Fruit fly (Drosophila melanogaster) Kc167 (cell line): ENCODE data around the gene RpS19a.

Experiments
- Myc ChIP-seq: fragments of >200 bp; optimal IDR thresholded peaks from 2 replicates; lab custom pipeline; 2017; ENCODE audit warnings: missing external identifiers
- Sin3A ChIP-seq: fragments of >200 bp; optimal IDR thresholded peaks from 2 replicates; lab custom pipeline; 2018; ENCODE audit warnings: missing external identifiers
- h ChIP-seq: fragments of >200 bp; optimal IDR thresholded peaks from 3 replicates; lab custom pipeline; 2018; ENCODE audit warnings: missing external identifiers
- insv ChIP-seq: fragments of >200 bp; optimal IDR thresholded peaks from 3 replicates; lab custom pipeline; 2018; ENCODE audit warnings: missing external identifiers
- psq ChIP-seq: fragments of >200 bp; optimal IDR thresholded peaks from 2 replicates; lab custom pipeline; 2017; ENCODE audit warnings: missing external identifiers
- ttk ChIP-seq: sonication (Bioruptor generic); optimal IDR thresholded peaks from 2 replicates; lab custom pipeline; 2017; ENCODE audit warnings: missing external identifiers

Gene RpS19a

dm6 chrX:16621462-16621861 is 16.2 kb upstream of the RpS19a start, which contains the start of gene CG9782:
TSS of gene CG9782 (minus strand) at chrX:16621589.
- TF ChIP-seq Myc (lab: Kevin White, UChicago), result no peak
- TF ChIP-seq h (lab: Kevin White, UChicago), result no peak
- TF ChIP-seq ttk (lab: Kevin White, UChicago), result no peak
- TF ChIP-seq psq (lab: Kevin White, UChicago), result no peak
- no peak for TF ChIP-seq Sin3A (lab: Kevin White, UChicago)
- no peak for TF ChIP-seq insv (lab: Kevin White, UChicago)

dm6 chrX:16623524-16623923 is 14.2 kb upstream of the RpS19a start:
- TF ChIP-seq Sin3A (lab: Kevin White, UChicago) (no peak), insv (lab: Kevin White, UChicago) (no peak), Myc (lab: Kevin White, UChicago) (no peak)

dm6 chrX:16624519-16624918 is 13.2 kb upstream of the RpS19a start:
- TF ChIP-seq insv (lab: Kevin White, UChicago) (no peak), Myc (lab: Kevin White, UChicago) (no peak), psq (lab: Kevin White, UChicago) (no peak), Sin3A (lab: Kevin White, UChicago) (no peak), h (lab: Kevin White, UChicago) (no peak)

- TF ChIP-seq Myc (lab: Kevin White, UChicago), result no peak
These were observed 5.6 kb upstream of the RpS19a start, which contains the start of gene CG9777 for dm6 chrX:16632135-16632534. TSS of gene CG9777 (minus strand) at chrX:16632235.

dm6 chrX:16633181-16633957 is 4.3 kb upstream of the RpS19a start:
- TF ChIP-seq Sin3A (lab: Kevin White, UChicago) (no peak), ttk (lab: Kevin White, UChicago) (no peak), Myc (lab: Kevin White, UChicago) (no peak), h (lab: Kevin White, UChicago) (no peak), insv (lab: Kevin White, UChicago) (no peak), psq (lab: Kevin White, UChicago) (no peak)

- no peak for TF ChIP-seq ttk (lab: Kevin White, UChicago)
- no peak for TF ChIP-seq Sin3A (lab: Kevin White, UChicago)
- no peak for TF ChIP-seq h (lab: Kevin White, UChicago)
- TF ChIP-seq Myc (lab: Kevin White, UChicago), result no peak
- TF ChIP-seq insv (lab: Kevin White, UChicago), result no peak
- no peak for TF ChIP-seq psq (lab: Kevin White, UChicago)
These were observed 546 bp upstream of the RpS19a start, which contains the start of gene Rok for dm6 chrX:16637106-16637590. TSS of gene Rok (minus strand) at chrX:16637414.

dm6 chrX:16640260-16641100 is 2.8 kb downstream of the RpS19a start, which contains the start of the genes SNRPG and mthl1:
TSS of gene SNRPG (minus strand) at chrX:16640419.
TSS of gene mthl1 (plus strand) at chrX:16640968.
- no peak for TF ChIP-seq Sin3A (lab: Kevin White, UChicago)

- TF ChIP-seq psq (lab: Kevin White, UChicago) (no peak), insv (lab: Kevin White, UChicago) (no peak), Myc (lab: Kevin White, UChicago) (no peak), h (lab: Kevin White, UChicago) (no peak), Sin3A (lab: Kevin White, UChicago) (no peak), ttk (lab: Kevin White, UChicago) (no peak)
These were observed 3.4 kb downstream of the RpS19a start for dm6 chrX:16641101-16641420.

- TF ChIP-seq psq (lab: Kevin White, UChicago), result no peak
- no peak for TF ChIP-seq Myc (lab: Kevin White, UChicago)
- no peak for TF ChIP-seq h (lab: Kevin White, UChicago)
- TF ChIP-seq Sin3A (lab: Kevin White, UChicago), result no peak
- no peak for TF ChIP-seq insv (lab: Kevin White, UChicago)
- TF ChIP-seq ttk (lab: Kevin White, UChicago), result no peak
These were observed 5.8 kb downstream of the RpS19a start for dm6 chrX:16643363-16643946.

dm6 chrX:16644535-16645131 is 6.9 kb downstream of the RpS19a start:
- TF ChIP-seq insv (lab: Kevin White, UChicago), result no peak
- TF ChIP-seq Sin3A (lab: Kevin White, UChicago), result no peak
- TF ChIP-seq Myc (lab: Kevin White, UChicago), result no peak
- no peak for TF ChIP-seq psq (lab: Kevin White, UChicago)
- no peak for TF ChIP-seq ttk (lab: Kevin White, UChicago)
- no peak for TF ChIP-seq h (lab: Kevin White, UChicago)

- TF ChIP-seq ttk (lab: Kevin White, UChicago) (no peak), psq (lab: Kevin White, UChicago) (no peak), insv (lab: Kevin White, UChicago) (no peak), Myc (lab: Kevin White, UChicago) (no peak), Sin3A (lab: Kevin White, UChicago) (no peak), h (lab: Kevin White, UChicago) (no peak)
These were observed 7.8 kb downstream of the RpS19a start for dm6 chrX:16645472-16645871.
